Fruit fly (Drosophila melanogaster) whole organism, embryonic: ENCODE measurements around the gene zen2.
A peak's percentile ranks its signal among the peaks of the same experiment; 100 is the strongest.

ENCODE experiments used
- Atf3 ChIP-seq: fragments of 200-800 bp; sonication (Bioruptor generic); optimal IDR thresholded peaks from 3 replicates; lab custom pipeline; 2016; ENCODE audit warnings: missing biosample characterization, missing genetic modification characterization
- Bdp1 ChIP-seq: fragments of 200-800 bp; sonication (Bioruptor generic); optimal IDR thresholded peaks from 3 replicates; lab custom pipeline; 2016; ENCODE audit warnings: missing biosample characterization, missing genetic modification characterization
- C15 ChIP-seq: fragments of 200-800 bp; sonication (Bioruptor generic); IDR thresholded peaks from 3 replicates; pipeline ENCODE4 v1.3.6; 2022; ENCODE audit warnings: missing biosample characterization, missing genetic modification characterization
- CG10267 ChIP-seq: fragments of 200-800 bp; sonication (Bioruptor generic); optimal IDR thresholded peaks from 2 replicates; lab custom pipeline; 2018; ENCODE audit warnings: missing biosample characterization, mild to moderate bottlenecking, missing genetic modification characterization, moderate library complexity
- CG11085 ChIP-seq: fragments of 200-800 bp; sonication (Bioruptor generic); IDR thresholded peaks from 2 replicates; pipeline ENCODE4 v1.3.6; 2022; ENCODE audit warnings: missing biosample characterization, missing genetic modification characterization
- CG11247 ChIP-seq: fragments of 200-800 bp; sonication (Bioruptor generic); IDR thresholded peaks from 2 replicates; pipeline ENCODE4 v1.3.6; 2022; ENCODE audit warnings: missing biosample characterization, missing genetic modification characterization
- CG11398 ChIP-seq: fragments of 200-800 bp; sonication (Bioruptor generic); optimal IDR thresholded peaks from 2 replicates; lab custom pipeline; 2016; ENCODE audit warnings: missing biosample characterization, missing genetic modification characterization
- CG12299 ChIP-seq: fragments of 200-800 bp; sonication (Bioruptor generic); optimal IDR thresholded peaks from 2 replicates; lab custom pipeline; 2018; ENCODE audit warnings: missing biosample characterization, mild to moderate bottlenecking, missing genetic modification characterization
- CG13287 ChIP-seq: fragments of 200-800 bp; sonication (Bioruptor generic); IDR thresholded peaks from 2 replicates; pipeline ENCODE4 v1.3.6; 2022; ENCODE audit warnings: missing biosample characterization, missing genetic modification characterization; ENCODE audit not compliant: partially characterized antibody
- CG13296 ChIP-seq: fragments of 200-800 bp; sonication (Bioruptor generic); optimal IDR thresholded peaks from 3 replicates; lab custom pipeline; 2018; ENCODE audit warnings: missing biosample characterization, mild to moderate bottlenecking, missing genetic modification characterization
- CG15479 ChIP-seq: fragments of 200-800 bp; sonication (Bioruptor generic); optimal IDR thresholded peaks from 3 replicates; lab custom pipeline; 2019; ENCODE audit warnings: missing biosample characterization, mild to moderate bottlenecking, missing genetic modification characterization, moderate library complexity
- CG15601 ChIP-seq: fragments of 200-800 bp; sonication (Bioruptor generic); optimal IDR thresholded peaks from 3 replicates; lab custom pipeline; 2019; ENCODE audit warnings: missing biosample characterization, mild to moderate bottlenecking, missing genetic modification characterization, moderate library complexity
- CG18262 ChIP-seq: fragments of 200-800 bp; optimal IDR thresholded peaks from 3 replicates; lab custom pipeline; 2019; ENCODE audit warnings: missing biosample characterization, mild to moderate bottlenecking, missing genetic modification characterization, moderate library complexity
- CG3163 ChIP-seq: fragments of 200-800 bp; sonication (Bioruptor generic); optimal IDR thresholded peaks from 3 replicates; lab custom pipeline; 2016; ENCODE audit warnings: missing biosample characterization, missing genetic modification characterization
- CG9876 ChIP-seq: fragments of 200-800 bp; sonication (Bioruptor generic); optimal IDR thresholded peaks from 2 replicates; lab custom pipeline; 2016; ENCODE audit warnings: missing biosample characterization, missing genetic modification characterization
- CrebB ChIP-seq: fragments of 200-800 bp; sonication (Bioruptor generic); optimal IDR thresholded peaks from 3 replicates; lab custom pipeline; 2018; ENCODE audit warnings: missing biosample characterization, mild to moderate bottlenecking, missing genetic modification characterization
- D19A ChIP-seq: fragments of 200-800 bp; optimal IDR thresholded peaks from 3 replicates; lab custom pipeline; 2019; ENCODE audit warnings: missing biosample characterization, mild to moderate bottlenecking, missing genetic modification characterization, moderate library complexity
- Dbx ChIP-seq: fragments of 200-800 bp; sonication (Bioruptor generic); IDR thresholded peaks from 3 replicates; pipeline ENCODE4 v1.3.6; 2022; ENCODE audit warnings: missing biosample characterization, missing genetic modification characterization
- Elba2 ChIP-seq: fragments of 200-800 bp; sonication (Bioruptor generic); optimal IDR thresholded peaks from 3 replicates; lab custom pipeline; 2016; ENCODE audit warnings: missing biosample characterization, missing genetic modification characterization
- Ets65A ChIP-seq: fragments of 200-800 bp; sonication (Bioruptor generic); peaks from one replicate; lab custom pipeline; 2016; ENCODE audit warnings: missing biosample characterization, missing genetic modification characterization
- HHEX ChIP-seq: fragments of 200-800 bp; sonication (Bioruptor generic); optimal IDR thresholded peaks from 3 replicates; lab custom pipeline; 2017; ENCODE audit warnings: missing biosample characterization, mild to moderate bottlenecking, missing genetic modification characterization, missing genetic modification reagents
- HmgZ ChIP-seq: fragments of 200-800 bp; sonication (Bioruptor generic); optimal IDR thresholded peaks from 2 replicates; lab custom pipeline; 2018; ENCODE audit warnings: missing biosample characterization, mild to moderate bottlenecking, missing genetic modification characterization
- Hr3 ChIP-seq: fragments of 200-800 bp; sonication (Bioruptor generic); optimal IDR thresholded peaks from 3 replicates; lab custom pipeline; 2016; ENCODE audit warnings: missing biosample characterization, missing genetic modification characterization
- Hr51 ChIP-seq, 2 experiments: fragments of 200-800 bp; sonication (Bioruptor generic); optimal IDR thresholded peaks; 2 replicates in 1 of 2; 3 replicates in 1 of 2; lab custom pipeline; 2016 to 2018; ENCODE audit warnings: missing biosample characterization in 2 of 2, missing genetic modification characterization in 2 of 2, mild to moderate bottlenecking in 1 of 2, moderate library complexity in 1 of 2
- Max ChIP-seq: fragments of 200-800 bp; sonication (Bioruptor generic); optimal IDR thresholded peaks from 2 replicates; lab custom pipeline; 2016; ENCODE audit warnings: missing biosample characterization, mild to moderate bottlenecking, missing genetic modification characterization
- Med ChIP-seq: fragments of 200-800 bp; sonication (Bioruptor generic); peaks from one replicate; lab custom pipeline; 2016; ENCODE audit warnings: missing biosample characterization, missing genetic modification characterization, mild to moderate bottlenecking, inconsistent platforms, moderate library complexity
- Mes4 ChIP-seq: fragments of 200-800 bp; sonication (Bioruptor generic); optimal IDR thresholded peaks from 2 replicates; lab custom pipeline; 2016; ENCODE audit warnings: missing biosample characterization, missing genetic modification characterization
- Nf-YB ChIP-seq: fragments of 200-800 bp; sonication (Bioruptor generic); optimal IDR thresholded peaks from 3 replicates; lab custom pipeline; 2019; ENCODE audit warnings: missing biosample characterization, mild to moderate bottlenecking, missing genetic modification characterization, moderate library complexity
- Opbp ChIP-seq: fragments of 200-800 bp; sonication (Bioruptor generic); IDR thresholded peaks from 3 replicates; pipeline ENCODE4 v1.3.6; 2022; ENCODE audit warnings: missing biosample characterization, missing genetic modification characterization; ENCODE audit not compliant: partially characterized antibody
- Sox100B ChIP-seq: fragments of 200-800 bp; sonication (Bioruptor generic); optimal IDR thresholded peaks from 3 replicates; lab custom pipeline; 2018; ENCODE audit warnings: missing biosample characterization, mild to moderate bottlenecking, missing genetic modification characterization
- Xrp1 ChIP-seq: fragments of 200-800 bp; sonication (Bioruptor generic); IDR thresholded peaks from 2 replicates; pipeline ENCODE4 v1.3.6; 2022; ENCODE audit warnings: missing biosample characterization, missing genetic modification characterization
- bcd ChIP-seq: fragments of 200-800 bp; sonication (Bioruptor generic); optimal IDR thresholded peaks from 2 replicates; lab custom pipeline; 2017; ENCODE audit warnings: missing biosample characterization, mild to moderate bottlenecking, missing genetic modification characterization
- cg ChIP-seq: fragments of 200-800 bp; sonication (Bioruptor generic); optimal IDR thresholded peaks from 3 replicates; lab custom pipeline; 2019; ENCODE audit warnings: missing biosample characterization, mild to moderate bottlenecking, missing genetic modification characterization, moderate library complexity
- fd102C ChIP-seq: fragments of 200-800 bp; sonication (Bioruptor generic); optimal IDR thresholded peaks from 2 replicates; lab custom pipeline; 2018; ENCODE audit warnings: missing biosample characterization, mild to moderate bottlenecking, missing genetic modification characterization, moderate library complexity
- fd96Cb ChIP-seq: fragments of 200-800 bp; sonication (Bioruptor generic); optimal IDR thresholded peaks from 2 replicates; lab custom pipeline; 2018; ENCODE audit warnings: missing biosample characterization, mild to moderate bottlenecking, missing genetic modification characterization, moderate library complexity
- gcm ChIP-seq: fragments of 200-800 bp; sonication (Bioruptor generic); optimal IDR thresholded peaks from 2 replicates; lab custom pipeline; 2019; ENCODE audit warnings: missing biosample characterization, mild to moderate bottlenecking, missing genetic modification characterization, moderate library complexity
- gem ChIP-seq: fragments of 200-800 bp; sonication (Bioruptor generic); optimal IDR thresholded peaks from 2 replicates; lab custom pipeline; 2019; ENCODE audit warnings: missing biosample characterization, mild to moderate bottlenecking, missing genetic modification characterization, moderate library complexity
- gsb ChIP-seq: fragments of 200-800 bp; sonication (Bioruptor generic); IDR thresholded peaks from 2 replicates; pipeline ENCODE4 v1.3.6; 2022; ENCODE audit warnings: missing biosample characterization, missing genetic modification characterization
- ken ChIP-seq: fragments of 200-800 bp; sonication (Bioruptor generic); IDR thresholded peaks from 3 replicates; pipeline ENCODE4 v1.3.6; 2022; ENCODE audit warnings: missing biosample characterization, missing genetic modification characterization
- nmo ChIP-seq: fragments of 200-800 bp; sonication (Bioruptor generic); optimal IDR thresholded peaks from 2 replicates; lab custom pipeline; 2018; ENCODE audit warnings: missing biosample characterization, mild to moderate bottlenecking, missing genetic modification characterization, moderate library complexity
- odd ChIP-seq: fragments of 200-800 bp; sonication (Bioruptor generic); optimal IDR thresholded peaks from 2 replicates; lab custom pipeline; 2017; ENCODE audit warnings: missing biosample characterization, mild to moderate bottlenecking, missing genetic modification characterization
- pfk ChIP-seq: fragments of 200-800 bp; sonication (Bioruptor generic); optimal IDR thresholded peaks from 2 replicates; lab custom pipeline; 2018; ENCODE audit warnings: missing biosample characterization, mild to moderate bottlenecking, missing genetic modification characterization, moderate library complexity
- phol ChIP-seq: fragments of 200-800 bp; sonication (Bioruptor generic); optimal IDR thresholded peaks from 3 replicates; lab custom pipeline; 2018; ENCODE audit warnings: missing biosample characterization, mild to moderate bottlenecking, missing genetic modification characterization, moderate library complexity
- pnt ChIP-seq: fragments of 200-800 bp; sonication (Bioruptor generic); optimal IDR thresholded peaks from 3 replicates; lab custom pipeline; 2016; ENCODE audit warnings: missing biosample characterization, missing genetic modification characterization
- sens ChIP-seq: fragments of 200-800 bp; sonication (Bioruptor generic); peaks from one replicate; lab custom pipeline; 2016; ENCODE audit warnings: missing biosample characterization, missing genetic modification characterization
- tna ChIP-seq: fragments of 200-800 bp; sonication (Bioruptor generic); IDR thresholded peaks from 2 replicates; pipeline ENCODE4 v1.3.6; 2022; ENCODE audit warnings: missing biosample characterization, missing genetic modification characterization; ENCODE audit not compliant: partially characterized antibody

zen2 gene

DNA sequence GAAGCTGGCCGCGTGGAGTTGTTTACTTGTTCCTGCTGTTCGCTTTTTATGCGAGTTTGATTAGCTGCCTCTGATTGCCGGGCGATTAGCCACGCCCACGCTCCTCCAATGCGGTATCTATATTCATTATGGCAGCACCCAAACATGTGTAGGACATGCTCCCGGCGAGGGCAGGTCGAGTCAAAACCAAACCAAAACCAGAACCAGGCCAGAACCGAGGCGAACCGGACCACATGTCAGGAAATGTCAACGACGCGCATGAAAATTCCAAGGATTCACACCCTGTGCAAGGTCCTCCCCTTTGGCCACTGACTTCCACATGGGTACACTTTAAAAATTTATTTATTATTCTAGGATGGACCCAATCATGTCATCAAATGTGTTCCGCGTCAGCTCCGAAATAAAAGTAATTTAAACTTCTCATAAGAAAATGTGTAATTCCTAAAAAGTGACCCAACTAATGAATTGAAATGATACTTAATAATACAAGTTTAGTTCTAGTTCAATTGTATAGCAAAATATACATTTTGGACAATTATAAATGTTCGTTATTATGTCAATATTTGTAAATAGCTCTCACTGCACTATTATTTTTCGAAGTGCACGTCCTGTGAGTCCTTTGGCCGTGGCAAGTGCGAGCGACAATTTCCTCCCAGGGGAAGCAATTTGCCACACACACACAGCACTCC, 7.7 kb upstream of the zen2 start (continued):
- TF ChIP-seq Med (GFP tag; lab: Kevin White, UChicago) (peak; percentile 25), CrebB (tag; lab: Kevin White, UChicago) (no peak), CG15601 (tag; lab: Kevin White, UChicago) (no peak)

DNA sequence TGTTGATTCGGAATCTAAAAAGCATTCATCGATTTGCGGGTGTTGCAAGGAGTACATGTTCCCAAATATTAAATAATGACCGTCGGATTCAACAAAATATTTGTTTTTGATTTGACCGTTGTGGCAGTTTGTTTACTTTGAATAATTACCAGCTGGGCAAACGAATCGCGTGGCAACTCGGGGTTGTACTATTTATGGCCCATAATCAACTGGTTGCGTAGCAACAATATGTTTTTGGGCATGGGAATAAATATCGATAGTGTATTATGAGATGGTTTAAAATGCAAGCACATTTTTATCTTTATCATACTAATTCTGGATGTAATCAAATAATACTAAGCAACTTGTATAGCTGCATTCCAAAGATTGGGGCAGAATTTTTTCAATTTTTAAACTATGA, 4.0 kb upstream of the zen2 start, which contains the start of gene CG34297:
Gene CG34297, minus strand, starts transcription at position 101 of the 400 bp plus-strand sequence.
- TF ChIP-seq sens (GFP tag; lab: Kevin White, UChicago) (peak; percentile 56), Max (GFP tag; lab: Kevin White, UChicago) (no peak)

DNA sequence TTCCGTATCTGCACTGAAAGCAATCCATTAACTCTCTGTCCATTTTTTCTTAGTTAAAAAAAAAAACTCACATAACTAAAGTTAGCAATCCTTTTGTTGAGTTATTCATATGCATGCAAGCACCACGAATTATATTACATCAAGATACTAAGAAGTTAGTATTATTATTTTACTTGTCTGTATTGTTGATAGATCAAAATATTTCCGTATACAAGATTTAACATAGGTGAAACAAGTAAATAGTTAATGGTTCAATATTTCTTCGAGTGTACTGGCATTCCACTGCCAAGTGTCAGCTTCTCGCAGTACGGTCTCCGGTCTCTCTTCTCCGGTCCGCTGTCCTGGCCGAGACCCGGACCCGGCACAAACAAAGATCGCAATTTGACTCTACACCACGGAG, 2.3 kb upstream of the zen2 start:
- TF ChIP-seq Xrp1 (GFP tag; lab: Robert Waterston, UW) (0 out of 2 replicates have a peak, but pooled peaks have one; percentile 21), D19A (no peak), sens (GFP tag; lab: Kevin White, UChicago) (peak; percentile 74), HmgZ (no peak), Nf-YB (GFP tag; lab: Kevin White, UChicago) (no peak), CG13287 (GFP tag; lab: Robert Waterston, UW) (no peak), Ets65A (GFP tag; lab: Kevin White, UChicago) (peak; percentile 64), Hr3 (GFP tag; lab: Kevin White, UChicago) (no peak), Atf3 (no peak), odd (GFP tag; lab: Kevin White, UChicago) (no peak), gsb (no peak), CG9876 (GFP tag; lab: Kevin White, UChicago) (no peak), gem (tag; lab: Kevin White, UChicago) (peak; percentile 35), fd96Cb (tag; lab: Kevin White, UChicago) (no peak), cg (GFP tag; lab: Kevin White, UChicago) (no peak), CG10267 (tag; lab: Kevin White, UChicago) (peak; percentile 11), Mes4 (no peak), CG11247 (no peak), CG13296 (GFP tag; lab: Kevin White, UChicago) (no peak), gcm (GFP tag; lab: Kevin White, UChicago) (no peak), Bdp1 (GFP tag; lab: Kevin White, UChicago) (no peak), Opbp (GFP tag; lab: Robert Waterston, UW) (no peak), ken (GFP tag; lab: Robert Waterston, UW) (no peak), fd102C (GFP tag; lab: Kevin White, UChicago) (no peak), Dbx (GFP tag; lab: Robert Waterston, UW) (no peak), Hr51 (GFP tag; optimal IDR thresholded peaks at IDR 0.05; lab: Kevin White, UChicago) (no peak), pfk (GFP tag; lab: Kevin White, UChicago) (no peak), Med (GFP tag; lab: Kevin White, UChicago) (peak; percentile 38), Elba2 (GFP tag; lab: Kevin White, UChicago) (no peak), phol (peak; percentile 8), CG18262 (tag; lab: Kevin White, UChicago) (peak; percentile 34), CG12299 (no peak), HHEX (GFP tag; lab: Kevin White, UChicago) (no peak), CG11085 (GFP tag; lab: Robert Waterston, UW) (0 out of 2 replicates have a peak, but pooled peaks have one; percentile 1), tna (GFP tag; lab: Robert Waterston, UW) (no peak), CG15479 (GFP tag; lab: Kevin White, UChicago) (no peak), CG11398 (no peak), Sox100B (GFP tag; lab: Kevin White, UChicago) (no peak), pnt (GFP tag; lab: Kevin White, UChicago) (no peak), nmo (GFP tag; lab: Kevin White, UChicago) (peak; percentile 15), bcd (GFP tag; lab: Kevin White, UChicago) (peak; percentile 18), C15 (GFP tag; lab: Robert Waterston, UW) (no peak), CG3163 (GFP tag; lab: Kevin White, UChicago) (no peak)
